Fruit fly (Drosophila melanogaster): Measurements from ENCODE around the gene CG18301.

- TF ChIP-seq Myc (optimal IDR thresholded peaks at IDR 0.05) (no peak), ttk (optimal IDR thresholded peaks at IDR 0.05) (no peak)
Measured at dm6 chr2L:10581602-10582001, 50.0 kb downstream of the CG18301 start, which contains the start of gene CG34161.

Data from Kc167 (cell line).